Fruit fly (Drosophila melanogaster): Measurements from ENCODE around the gene CG9522.

DNA sequence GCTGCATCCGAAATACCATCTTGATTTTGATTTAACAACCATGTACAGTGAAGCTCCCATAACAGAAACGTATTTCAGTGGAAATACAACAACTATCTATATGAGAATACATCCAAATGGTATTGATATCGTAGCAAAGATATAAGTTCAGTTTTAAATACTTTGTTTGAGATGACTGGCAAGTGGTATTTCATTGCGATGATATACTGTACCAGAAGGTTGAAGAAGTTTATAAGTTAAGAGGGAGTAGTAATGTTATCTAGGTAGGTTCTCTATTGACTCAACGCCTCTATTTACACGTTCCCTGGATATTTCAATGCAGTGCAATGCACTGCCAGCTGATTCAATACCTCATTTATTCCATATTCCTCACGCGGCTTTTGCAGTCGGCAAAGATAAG, 43.0 kb downstream of the CG9522 start:
- TF ChIP-seq CG9948 (tag; optimal IDR thresholded peaks at IDR 0.05): no peak
- no peak for TF ChIP-seq EcR (GFP tag; optimal IDR thresholded peaks at IDR 0.05)
- TF ChIP-seq D1 (tag; optimal IDR thresholded peaks at IDR 0.05): no peak
